Fruit fly (Drosophila melanogaster): Measurements from ENCODE around the gene CG13247.

dm6 chr3L:20353726-20354332, 16.3 kb upstream of the CG13247 start:
- TF ChIP-seq CTCF (optimal IDR thresholded peaks at IDR 0.05) (no peak), CG8478 (optimal IDR thresholded peaks at IDR 0.05) (no peak)
